Worm (Caenorhabditis elegans) whole organism, mixed stage, embryonic: Measurements from ENCODE around the gene Y53C12A.8.

Experiments used
- M03D4.4 ChIP-seq: sonication (generic microtip); optimal IDR thresholded peaks from 2 replicates; lab custom pipeline; 2017; ENCODE audit warnings: mild to moderate bottlenecking, missing genetic modification characterization, missing compliant biosample characterization
- bed-3 ChIP-seq: fragments of 200-800 bp; sonication (Bioruptor generic); optimal IDR thresholded peaks from 3 replicates; lab custom pipeline; 2018; ENCODE audit warnings: mild to moderate bottlenecking, missing genetic modification characterization, moderate library complexity, missing compliant biosample characterization
- blmp-1 ChIP-seq: fragments of 150-350 bp; optimal IDR thresholded peaks from 2 replicates; lab custom pipeline; 2014; ENCODE audit warnings: missing biosample characterization, missing genetic modification characterization
- ceh-39 ChIP-seq: fragments of 150-350 bp; optimal IDR thresholded peaks from 2 replicates; lab custom pipeline; 2014; ENCODE audit warnings: missing biosample characterization, missing genetic modification characterization
- ceh-43 ChIP-seq: fragments of 200-800 bp; sonication (Bioruptor generic); optimal IDR thresholded peaks from 2 replicates; lab custom pipeline; 2018; ENCODE audit warnings: mild to moderate bottlenecking, missing genetic modification characterization, moderate library complexity, missing compliant biosample characterization
- ceh-83 ChIP-seq: fragments of 200-800 bp; sonication (Bioruptor generic); optimal IDR thresholded peaks from 2 replicates; lab custom pipeline; 2018; ENCODE audit warnings: mild to moderate bottlenecking, missing genetic modification characterization, missing compliant biosample characterization
- ces-1 ChIP-seq: fragments of 150-350 bp; optimal IDR thresholded peaks from 2 replicates; lab custom pipeline; 2014; ENCODE audit warnings: missing biosample characterization, missing genetic modification reagents, missing genetic modification characterization
- cnd-1 ChIP-seq: fragments of 200-800 bp; sonication (Bioruptor generic); optimal IDR thresholded peaks from 2 replicates; lab custom pipeline; 2018; ENCODE audit warnings: mild to moderate bottlenecking, missing genetic modification characterization, missing compliant biosample characterization
- elt-1 ChIP-seq: sonication (generic microtip); optimal IDR thresholded peaks from 2 replicates; lab custom pipeline; 2017; ENCODE audit warnings: missing genetic modification characterization, mild to moderate bottlenecking, missing compliant biosample characterization, antibody characterized with exemption, moderate library complexity, borderline replicate concordance; ENCODE audit not compliant: insufficient read depth
- elt-3 ChIP-seq: fragments of 150-350 bp; optimal IDR thresholded peaks from 2 replicates; lab custom pipeline; 2014; ENCODE audit warnings: missing biosample characterization, missing genetic modification characterization
- flh-1 ChIP-seq: fragments of 200-800 bp; sonication (Bioruptor generic); optimal IDR thresholded peaks from 2 replicates; lab custom pipeline; 2018; ENCODE audit warnings: mild to moderate bottlenecking, missing genetic modification characterization, moderate library complexity, missing compliant biosample characterization
- hlh-1 ChIP-seq: fragments of 150-350 bp; optimal IDR thresholded peaks from 2 replicates; lab custom pipeline; 2014; ENCODE audit warnings: missing biosample characterization, missing genetic modification reagents, missing genetic modification characterization
- lin-13 ChIP-seq: fragments of 150-350 bp; optimal IDR thresholded peaks from 2 replicates; lab custom pipeline; 2014; ENCODE audit warnings: missing biosample characterization, missing genetic modification characterization
- lin-32 ChIP-seq: fragments of 200-800 bp; sonication (Bioruptor generic); optimal IDR thresholded peaks from 2 replicates; lab custom pipeline; 2018; ENCODE audit warnings: mild to moderate bottlenecking, missing genetic modification characterization, missing compliant biosample characterization
- lsy-2 ChIP-seq: fragments of 150-350 bp; optimal IDR thresholded peaks from 2 replicates; lab custom pipeline; 2014; ENCODE audit warnings: missing biosample characterization, missing genetic modification characterization
- mab-5 ChIP-seq: fragments of 150-350 bp; optimal IDR thresholded peaks from 2 replicates; lab custom pipeline; 2014; ENCODE audit warnings: missing biosample characterization, missing genetic modification characterization
- mep-1 ChIP-seq: fragments of 150-350 bp; optimal IDR thresholded peaks from 2 replicates; lab custom pipeline; 2017; ENCODE audit warnings: missing biosample characterization, missing genetic modification reagents, missing genetic modification characterization, inconsistent platforms
- mls-2 ChIP-seq: sonication (generic microtip); optimal IDR thresholded peaks from 2 replicates; lab custom pipeline; 2016; ENCODE audit warnings: mild to moderate bottlenecking, missing genetic modification characterization, moderate library complexity, missing compliant biosample characterization
- nhr-12 ChIP-seq: fragments of 150-350 bp; optimal IDR thresholded peaks from 2 replicates; lab custom pipeline; 2014; ENCODE audit warnings: missing biosample characterization, missing genetic modification characterization
- nhr-2 ChIP-seq: fragments of 150-350 bp; optimal IDR thresholded peaks from 2 replicates; lab custom pipeline; 2014; ENCODE audit warnings: missing biosample characterization, missing genetic modification characterization
- nhr-237 ChIP-seq: fragments of 150-350 bp; optimal IDR thresholded peaks from 2 replicates; lab custom pipeline; 2014; ENCODE audit warnings: missing biosample characterization, missing genetic modification characterization
- nhr-28 ChIP-seq: fragments of 150-350 bp; optimal IDR thresholded peaks from 2 replicates; lab custom pipeline; 2014; ENCODE audit warnings: missing biosample characterization, missing genetic modification characterization
- nhr-76 ChIP-seq: sonication (generic microtip); optimal IDR thresholded peaks from 2 replicates; lab custom pipeline; 2017; ENCODE audit warnings: missing biosample characterization, missing genetic modification characterization
- pha-4 ChIP-seq: fragments of 150-350 bp; optimal IDR thresholded peaks from 2 replicates; lab custom pipeline; 2018; ENCODE audit warnings: missing biosample characterization, missing genetic modification reagents, missing genetic modification characterization
- sem-2 ChIP-seq: fragments of 200-800 bp; sonication (Bioruptor generic); optimal IDR thresholded peaks from 2 replicates; lab custom pipeline; 2018; ENCODE audit warnings: mild to moderate bottlenecking, missing genetic modification characterization, missing compliant biosample characterization
- snpc-4 ChIP-seq: fragments of 150-350 bp; optimal IDR thresholded peaks from 2 replicates; lab custom pipeline; 2014; ENCODE audit warnings: missing biosample characterization, missing genetic modification characterization
- tbx-8 ChIP-seq: fragments of 200-800 bp; sonication (Bioruptor generic); optimal IDR thresholded peaks from 2 replicates; lab custom pipeline; 2018; ENCODE audit warnings: mild to moderate bottlenecking, missing genetic modification characterization, moderate library complexity, missing compliant biosample characterization
- unc-39 ChIP-seq: fragments of 150-350 bp; optimal IDR thresholded peaks from 2 replicates; lab custom pipeline; 2014; ENCODE audit warnings: missing biosample characterization, missing genetic modification characterization
- unc-62 ChIP-seq: fragments of 150-350 bp; optimal IDR thresholded peaks from 2 replicates; lab custom pipeline; 2014; ENCODE audit warnings: missing biosample characterization, missing genetic modification reagents, missing genetic modification characterization
- zip-8 ChIP-seq: fragments of 150-350 bp; optimal IDR thresholded peaks from 2 replicates; lab custom pipeline; 2014; ENCODE audit warnings: missing biosample characterization, missing genetic modification characterization

Y53C12A.8 gene

DNA sequence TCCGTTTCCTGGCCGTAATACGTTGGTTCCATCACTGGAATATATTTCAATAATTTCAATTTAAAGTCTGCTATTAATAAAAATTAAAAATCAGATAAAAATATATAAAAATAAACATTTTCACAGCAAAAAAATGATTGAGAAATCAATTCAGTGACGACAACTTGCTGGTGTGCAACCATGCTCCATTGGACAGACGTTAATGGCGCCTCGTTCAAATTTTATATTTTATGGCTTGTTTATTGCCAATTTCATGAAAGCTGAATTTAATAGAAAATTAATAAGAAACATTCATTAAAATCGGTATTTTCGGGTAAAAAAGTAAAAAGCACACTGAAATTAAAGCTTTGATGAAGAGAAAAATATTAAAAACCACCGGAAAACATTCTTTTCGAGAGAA lies 5.9 kb upstream of the Y53C12A.8 start, which contains the start of gene Y53C12A.3:
Gene Y53C12A.3, minus strand, starts transcription at position 34 of the 400 bp plus-strand sequence.
- TF ChIP-seq cnd-1 (no peak), nhr-237 (tag; lab: Kevin White, UChicago) (peak; percentile 43), lin-13 (tag; lab: Kevin White, UChicago) (no peak), unc-39 (tag; lab: Kevin White, UChicago) (no peak), snpc-4 (tag; lab: Kevin White, UChicago) (no peak), nhr-2 (tag; lab: Kevin White, UChicago) (peak; percentile 11), pha-4 (tag; lab: Kevin White, UChicago) (no peak), nhr-28 (no peak), mab-5 (tag; lab: Kevin White, UChicago) (no peak), ceh-83 (GFP tag; lab: Kevin White, UChicago) (no peak), blmp-1 (tag; lab: Kevin White, UChicago) (no peak), ceh-43 (GFP tag; lab: Kevin White, UChicago) (no peak), nhr-76 (tag; lab: Kevin White, UChicago) (no peak), bed-3 (GFP tag; lab: Kevin White, UChicago) (no peak), elt-1 (no peak), unc-62 (GFP tag; lab: Kevin White, UChicago) (no peak), mep-1 (tag; lab: Kevin White, UChicago) (peak; percentile 31), ces-1 (GFP tag; lab: Kevin White, UChicago) (peak; percentile 29), elt-3 (tag; lab: Kevin White, UChicago) (no peak), sem-2 (GFP tag; lab: Kevin White, UChicago) (no peak), zip-8 (tag; lab: Kevin White, UChicago) (no peak), ceh-39 (tag; lab: Kevin White, UChicago) (no peak), tbx-8 (GFP tag; lab: Kevin White, UChicago) (no peak), hlh-1 (tag; lab: Kevin White, UChicago) (no peak), lin-32 (GFP tag; lab: Kevin White, UChicago) (no peak), flh-1 (GFP tag; lab: Kevin White, UChicago) (no peak), lsy-2 (tag; lab: Kevin White, UChicago) (peak; percentile 51)

DNA sequence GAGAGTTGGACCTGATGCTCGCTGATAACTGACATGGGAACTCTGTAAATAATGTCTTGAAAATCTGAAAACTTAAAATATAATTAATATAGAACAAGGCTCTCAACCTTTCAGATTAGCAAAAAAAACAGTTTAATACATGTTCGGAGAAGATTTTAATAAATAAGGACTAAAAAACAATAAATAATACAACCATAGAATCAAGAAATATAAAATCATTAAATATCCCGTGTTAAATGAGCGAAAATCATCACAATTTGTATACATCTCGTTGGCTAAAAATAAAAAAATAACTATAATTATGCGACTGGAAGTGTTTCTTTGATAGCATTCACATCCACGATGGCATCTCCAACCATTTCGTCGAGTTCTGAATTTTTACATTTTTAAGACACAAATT lies 4.5 kb upstream of the Y53C12A.8 start, which contains the start of gene Y53C12A.10:
Gene Y53C12A.10, minus strand, starts transcription at position 101 of the 400 bp plus-strand sequence.
- TF ChIP-seq lsy-2 (tag; lab: Kevin White, UChicago) (no peak), mep-1 (tag; lab: Kevin White, UChicago) (no peak), elt-3 (tag; lab: Kevin White, UChicago) (no peak), nhr-2 (tag; lab: Kevin White, UChicago) (no peak), ceh-39 (tag; lab: Kevin White, UChicago) (no peak), blmp-1 (tag; lab: Kevin White, UChicago) (no peak), cnd-1 (no peak)

DNA sequence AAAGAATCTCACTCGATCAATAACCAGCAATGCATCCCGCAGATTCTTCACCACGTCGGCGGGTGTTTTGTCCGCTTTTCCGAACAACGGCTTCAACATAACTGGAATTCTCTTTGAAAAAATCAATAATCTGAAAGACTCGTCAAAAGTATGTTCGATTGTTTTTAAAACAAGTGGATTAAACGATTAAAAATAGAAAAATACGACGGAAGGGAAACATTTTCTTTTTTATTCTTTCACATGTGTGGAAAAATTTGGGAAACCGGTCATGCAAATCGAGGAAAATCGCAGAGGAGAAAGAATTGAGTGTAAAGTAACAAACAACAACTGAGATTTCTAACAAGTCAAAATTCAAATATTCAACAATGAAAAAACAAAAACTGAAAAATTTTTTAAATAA lies 3.3 kb upstream of the Y53C12A.8 start, which contains the start of gene mop-25.2:
Gene mop-25.2, minus strand, starts transcription at position 101 of the 400 bp plus-strand sequence.
- no peak for TF ChIP-seq lsy-2 (tag; lab: Kevin White, UChicago)
- TF ChIP-seq elt-3 (tag; lab: Kevin White, UChicago): no peak
- no peak for TF ChIP-seq nhr-12 (tag; lab: Kevin White, UChicago)
- no peak for TF ChIP-seq nhr-76 (tag; lab: Kevin White, UChicago)
- TF ChIP-seq M03D4.4 (tag; lab: Kevin White, UChicago): no peak
- no peak for TF ChIP-seq blmp-1 (tag; lab: Kevin White, UChicago)
- no peak for TF ChIP-seq sem-2 (GFP tag; lab: Kevin White, UChicago)
- no peak for TF ChIP-seq mep-1 (tag; lab: Kevin White, UChicago)
- TF ChIP-seq ceh-39 (tag; lab: Kevin White, UChicago): no peak
- no peak for TF ChIP-seq ceh-83 (GFP tag; lab: Kevin White, UChicago)
- TF ChIP-seq lin-32 (GFP tag; lab: Kevin White, UChicago): no peak
- no peak for TF ChIP-seq tbx-8 (GFP tag; lab: Kevin White, UChicago)
- no peak for TF ChIP-seq unc-39 (tag; lab: Kevin White, UChicago)
- TF ChIP-seq pha-4 (tag; lab: Kevin White, UChicago): no peak
- no peak for TF ChIP-seq flh-1 (GFP tag; lab: Kevin White, UChicago)
- no peak for TF ChIP-seq nhr-2 (tag; lab: Kevin White, UChicago)
- TF ChIP-seq cnd-1: no peak
- no peak for TF ChIP-seq ceh-43 (GFP tag; lab: Kevin White, UChicago)

DNA sequence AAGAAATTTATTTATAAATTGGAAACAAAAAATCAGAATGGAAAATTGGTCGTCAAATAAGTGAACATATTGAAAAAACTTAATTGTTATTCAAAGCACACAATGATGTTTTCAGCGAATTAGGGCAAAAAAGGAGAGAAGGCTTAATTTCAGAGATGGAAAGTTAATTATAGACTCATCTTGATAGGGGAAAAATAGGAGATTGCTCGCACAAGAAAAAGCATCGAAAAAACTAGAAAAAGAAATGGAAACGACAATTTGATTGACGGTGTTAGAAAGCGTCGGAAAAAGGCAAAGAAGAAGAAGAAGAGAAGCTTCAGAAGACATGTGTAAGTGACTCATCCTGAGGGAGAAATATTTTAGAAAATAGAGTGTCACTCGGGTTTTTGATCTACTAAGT lies 4.3 kb downstream of the Y53C12A.8 start:
- no peak for TF ChIP-seq mls-2
- peak; percentile 17 for TF ChIP-seq ces-1 (GFP tag; lab: Kevin White, UChicago)
- TF ChIP-seq flh-1 (GFP tag; lab: Kevin White, UChicago): no peak
